Worm (Caenorhabditis elegans) whole organism, L4 larva: ENCODE data around the gene glr-2.

Source experiments
- F44E2.7 ChIP-seq: fragments of 200-800 bp; sonication (Bioruptor generic); IDR thresholded peaks from 2 replicates; pipeline ENCODE4 v2.1.2; 2022; ENCODE audit warnings: missing genetic modification characterization, missing compliant biosample characterization
- R02D3.7 ChIP-seq: fragments of 150-350 bp; sonication (generic microtip); optimal IDR thresholded peaks from 3 replicates; lab custom pipeline; 2014; ENCODE audit warnings: missing biosample characterization, missing genetic modification characterization
- T26A8.4 ChIP-seq: fragments of 200-800 bp; sonication (Bioruptor generic); IDR thresholded peaks from 2 replicates; pipeline ENCODE4 v1.3.6; 2022; ENCODE audit warnings: missing genetic modification characterization, missing compliant biosample characterization
- Y5F2A.4 ChIP-seq: fragments of 200-800 bp; sonication (Bioruptor generic); optimal IDR thresholded peaks from 2 replicates; lab custom pipeline; 2018; ENCODE audit warnings: mild to moderate bottlenecking, missing genetic modification characterization, missing compliant biosample characterization
- Y75B8A.6 ChIP-seq: fragments of 200-800 bp; sonication (Bioruptor generic); IDR thresholded peaks from 2 replicates; pipeline ENCODE4 v1.3.6; 2022; ENCODE audit warnings: missing genetic modification reagents, missing genetic modification characterization, missing compliant biosample characterization
- ZK546.5 ChIP-seq, 2 experiments: sonication (generic microtip); optimal IDR thresholded peaks; 2 replicates each; lab custom pipeline; 2017; ENCODE audit warnings: missing biosample characterization in 2 of 2, missing genetic modification characterization in 2 of 2
- aha-1 ChIP-seq: fragments of 150-350 bp; peaks from one replicate; lab custom pipeline; 2014; ENCODE audit warnings: missing biosample characterization, missing genetic modification characterization
- aly-2 ChIP-seq: sonication (generic microtip); optimal IDR thresholded peaks from 2 replicates; lab custom pipeline; 2018; ENCODE audit warnings: missing biosample characterization, missing genetic modification characterization
- arid-1 ChIP-seq: fragments of 200-800 bp; sonication (Bioruptor generic); conservative IDR thresholded peaks from 2 replicates; pipeline ENCODE4 v1.3.6; 2022; ENCODE audit warnings: missing genetic modification reagents, missing genetic modification characterization, missing compliant biosample characterization
- attf-4 ChIP-seq: sonication (generic microtip); optimal IDR thresholded peaks from 3 replicates; lab custom pipeline; 2017; ENCODE audit warnings: missing biosample characterization, missing genetic modification characterization
- ceh-44 ChIP-seq: fragments of 200-800 bp; sonication (Bioruptor generic); IDR thresholded peaks from 2 replicates; pipeline ENCODE4 v1.3.6; 2022; ENCODE audit warnings: missing genetic modification reagents, missing genetic modification characterization, missing compliant biosample characterization
- ceh-62 ChIP-seq: sonication (generic microtip); optimal IDR thresholded peaks from 2 replicates; lab custom pipeline; 2017; ENCODE audit warnings: missing biosample characterization, missing genetic modification characterization
- ceh-82 ChIP-seq: sonication (generic microtip); optimal IDR thresholded peaks from 2 replicates; lab custom pipeline; 2017; ENCODE audit warnings: missing biosample characterization, missing genetic modification characterization
- ctbp-1 ChIP-seq: fragments of 200-800 bp; sonication (Bioruptor generic); IDR thresholded peaks from 2 replicates; pipeline ENCODE4 v1.3.6; 2022; ENCODE audit warnings: missing genetic modification reagents, missing genetic modification characterization, missing compliant biosample characterization
- daf-12 ChIP-seq: fragments of 150-350 bp; optimal IDR thresholded peaks from 2 replicates; lab custom pipeline; 2014; ENCODE audit warnings: missing biosample characterization, missing genetic modification reagents, missing genetic modification characterization
- daf-16 ChIP-seq, 3 experiments: sonication (generic microtip); optimal IDR thresholded peaks; 2 replicates each; lab custom pipeline; 2016 to 2017; ENCODE audit warnings: missing genetic modification characterization in 3 of 3, missing genetic modification reagents in 3 of 3, mild to moderate bottlenecking in 2 of 3, missing compliant biosample characterization in 2 of 3, missing biosample characterization in 1 of 3, moderate library complexity in 1 of 3
- daf-19 ChIP-seq: fragments of 200-800 bp; sonication (Bioruptor generic); conservative IDR thresholded peaks from 2 replicates; pipeline ENCODE4 v1.3.6; 2022; ENCODE audit warnings: missing genetic modification characterization, missing compliant biosample characterization
- daf-8 ChIP-seq: fragments of 200-800 bp; sonication (Bioruptor generic); IDR thresholded peaks from 2 replicates; pipeline ENCODE4 v1.3.6; 2022; ENCODE audit warnings: missing genetic modification characterization, missing compliant biosample characterization
- dmd-9 ChIP-seq: fragments of 200-800 bp; sonication (Bioruptor generic); IDR thresholded peaks from 2 replicates; pipeline ENCODE4 v1.3.6; 2022; ENCODE audit warnings: missing genetic modification reagents, missing genetic modification characterization, missing compliant biosample characterization
- duxl-1 ChIP-seq: sonication (generic microtip); optimal IDR thresholded peaks from 2 replicates; lab custom pipeline; 2016; ENCODE audit warnings: mild to moderate bottlenecking, missing genetic modification characterization, moderate library complexity, missing compliant biosample characterization; ENCODE audit not compliant: poor library complexity
- fkh-10 ChIP-seq: fragments of 150-350 bp; optimal IDR thresholded peaks from 2 replicates; lab custom pipeline; 2014; ENCODE audit warnings: missing biosample characterization, missing genetic modification reagents, missing genetic modification characterization
- hmg-1.1 ChIP-seq: fragments of 200-800 bp; sonication (Bioruptor generic); IDR thresholded peaks from 2 replicates; pipeline ENCODE4 v1.3.6; 2022; ENCODE audit warnings: missing genetic modification reagents, missing genetic modification characterization, missing compliant biosample characterization
- jun-1 ChIP-seq: fragments of 150-350 bp; optimal IDR thresholded peaks from 2 replicates; lab custom pipeline; 2014; ENCODE audit warnings: missing biosample characterization, missing genetic modification reagents, missing genetic modification characterization
- lin-1 ChIP-seq: fragments of 200-800 bp; sonication (Bioruptor generic); IDR thresholded peaks from 2 replicates; pipeline ENCODE4 v1.3.6; 2022; ENCODE audit warnings: missing genetic modification reagents, missing genetic modification characterization, missing compliant biosample characterization
- lin-39 ChIP-seq: fragments of 150-350 bp; optimal IDR thresholded peaks from 2 replicates; lab custom pipeline; 2014; ENCODE audit warnings: missing biosample characterization, missing genetic modification reagents, missing genetic modification characterization
- lir-3 ChIP-seq: sonication (generic microtip); optimal IDR thresholded peaks from 2 replicates; lab custom pipeline; 2016; ENCODE audit warnings: mild to moderate bottlenecking, missing genetic modification characterization, missing compliant biosample characterization
- madf-9 ChIP-seq: fragments of 200-800 bp; sonication (Bioruptor generic); conservative IDR thresholded peaks from 2 replicates; pipeline ENCODE4 v1.3.6; 2022; ENCODE audit warnings: missing genetic modification reagents, missing genetic modification characterization, missing compliant biosample characterization
- mep-1 ChIP-seq: fragments of 150-350 bp; sonication (generic microtip); optimal IDR thresholded peaks from 3 replicates; lab custom pipeline; 2014; ENCODE audit warnings: missing biosample characterization, missing genetic modification characterization
- nhr-10 ChIP-seq: fragments of 150-350 bp; optimal IDR thresholded peaks from 2 replicates; lab custom pipeline; 2014; ENCODE audit warnings: missing biosample characterization, missing genetic modification characterization
- nhr-11 ChIP-seq: fragments of 150-350 bp; optimal IDR thresholded peaks from 2 replicates; lab custom pipeline; 2014; ENCODE audit warnings: missing biosample characterization, missing genetic modification characterization
- nhr-111 ChIP-seq: fragments of 200-800 bp; sonication (Bioruptor generic); optimal IDR thresholded peaks from 2 replicates; lab custom pipeline; 2018; ENCODE audit warnings: mild to moderate bottlenecking, missing genetic modification characterization, missing compliant biosample characterization
- nhr-237 ChIP-seq: sonication (generic microtip); optimal IDR thresholded peaks from 2 replicates; lab custom pipeline; 2017; ENCODE audit warnings: missing biosample characterization, missing genetic modification characterization
- nhr-41 ChIP-seq: fragments of 200-800 bp; sonication (Bioruptor generic); IDR thresholded peaks from 2 replicates; pipeline ENCODE4 v1.3.6; 2022; ENCODE audit warnings: missing genetic modification reagents, missing genetic modification characterization, missing compliant biosample characterization
- nhr-42 ChIP-seq: fragments of 200-800 bp; sonication (Bioruptor generic); IDR thresholded peaks from 2 replicates; pipeline ENCODE4 v1.3.6; 2022; ENCODE audit warnings: missing genetic modification characterization, missing compliant biosample characterization
- nhr-6 ChIP-seq: fragments of 150-350 bp; optimal IDR thresholded peaks from 2 replicates; lab custom pipeline; 2014; ENCODE audit warnings: missing biosample characterization, missing genetic modification characterization
- nhr-76 ChIP-seq: fragments of 150-350 bp; optimal IDR thresholded peaks from 2 replicates; lab custom pipeline; 2014; ENCODE audit warnings: missing biosample characterization, missing genetic modification characterization
- pqm-1 ChIP-seq: sonication (generic microtip); optimal IDR thresholded peaks from 2 replicates; lab custom pipeline; 2017; ENCODE audit warnings: missing biosample characterization, missing genetic modification characterization
- saeg-2 ChIP-seq: fragments of 200-800 bp; sonication (Bioruptor generic); IDR thresholded peaks from 2 replicates; pipeline ENCODE4 v1.3.6; 2022; ENCODE audit warnings: missing genetic modification reagents, missing genetic modification characterization, missing compliant biosample characterization
- sdz-12 ChIP-seq: fragments of 200-800 bp; sonication (Bioruptor generic); optimal IDR thresholded peaks from 2 replicates; lab custom pipeline; 2018; ENCODE audit warnings: mild to moderate bottlenecking, missing genetic modification characterization, missing compliant biosample characterization
- snpc-1.2 ChIP-seq: fragments of 200-800 bp; sonication (Bioruptor generic); IDR thresholded peaks from 2 replicates; pipeline ENCODE4 v1.3.6; 2022; ENCODE audit warnings: missing genetic modification reagents, missing genetic modification characterization, missing compliant biosample characterization
- snpc-4 ChIP-seq: fragments of 150-350 bp; optimal IDR thresholded peaks from 2 replicates; lab custom pipeline; 2014; ENCODE audit warnings: missing biosample characterization, missing genetic modification characterization
- spr-1 ChIP-seq: sonication (generic microtip); optimal IDR thresholded peaks from 2 replicates; lab custom pipeline; 2016; ENCODE audit warnings: mild to moderate bottlenecking, missing genetic modification characterization, missing compliant biosample characterization
- tra-1 ChIP-seq: fragments of 200-800 bp; sonication (Bioruptor generic); IDR thresholded peaks from 2 replicates; pipeline ENCODE4 v1.3.6; 2022; ENCODE audit warnings: missing genetic modification reagents, missing genetic modification characterization, missing compliant biosample characterization
- unc-39 ChIP-seq: sonication (generic microtip); optimal IDR thresholded peaks from 2 replicates; lab custom pipeline; 2017; ENCODE audit warnings: missing biosample characterization, missing genetic modification characterization
- unc-62 ChIP-seq, 3 experiments: fragments of 150-350 bp in 1 of 3; sonication (generic microtip); optimal IDR thresholded peaks in 2 of 3; peaks in 1 of 3; 1 replicate in 1 of 3; 2 replicates in 2 of 3; lab custom pipeline; 2014 to 2017; ENCODE audit warnings: missing biosample characterization in 3 of 3, missing genetic modification characterization in 3 of 3, missing genetic modification reagents in 3 of 3, missing genotype in 1 of 3
- zag-1 ChIP-seq: fragments of 150-350 bp; optimal IDR thresholded peaks from 2 replicates; lab custom pipeline; 2014; ENCODE audit warnings: missing biosample characterization, missing genetic modification characterization
- ztf-11 ChIP-seq: fragments of 150-350 bp; optimal IDR thresholded peaks from 2 replicates; lab custom pipeline; 2014; ENCODE audit warnings: missing biosample characterization, missing genetic modification characterization

glr-2 gene

ce11 chrIII:7150162-7150561, 5.4 kb upstream of the glr-2 start:
- no peak for TF ChIP-seq nhr-42 (GFP tag; lab: Robert Waterston, UW)
- TF ChIP-seq daf-19 (GFP tag; lab: Robert Waterston, UW), result no peak
- TF ChIP-seq nhr-6 (tag; lab: Kevin White, UChicago), result no peak
- no peak for TF ChIP-seq ZK546.5 (tag; optimal IDR thresholded peaks at IDR 0.05; lab: Kevin White, UChicago)
- TF ChIP-seq aha-1 (tag; lab: Kevin White, UChicago), result peak; percentile 91
- no peak for TF ChIP-seq Y75B8A.6 (GFP tag; lab: Robert Waterston, UW)
- TF ChIP-seq R02D3.7 (tag; lab: Kevin White, UChicago), result no peak
- no peak for TF ChIP-seq fkh-10 (GFP tag; lab: Kevin White, UChicago)
- no peak for TF ChIP-seq nhr-10 (tag; lab: Kevin White, UChicago)
- no peak for TF ChIP-seq mep-1
- no peak for TF ChIP-seq unc-39 (tag; lab: Kevin White, UChicago)
- no peak for TF ChIP-seq nhr-41 (GFP tag; lab: Robert Waterston, UW)
- TF ChIP-seq snpc-4 (tag; lab: Kevin White, UChicago), result no peak
- TF ChIP-seq ceh-62 (tag; lab: Kevin White, UChicago), result no peak
- no peak for TF ChIP-seq madf-9 (GFP tag; lab: Robert Waterston, UW)
- TF ChIP-seq snpc-1.2, result no peak
- TF ChIP-seq unc-62 (GFP tag; optimal IDR thresholded peaks at IDR 0.05 in 1 of 2; lab: Kevin White, UChicago), result peak in 1 of 2 experiments; percentile 54
- no peak for TF ChIP-seq unc-62 (tag; optimal IDR thresholded peaks at IDR 0.05; lab: Kevin White, UChicago)
- TF ChIP-seq, all 104 proteins: peak for 2

- TF ChIP-seq daf-8 (GFP tag; lab: Robert Waterston, UW) (no peak), aha-1 (tag; lab: Kevin White, UChicago) (peak; percentile 77), nhr-76 (tag; lab: Kevin White, UChicago) (no peak)
- TF ChIP-seq, all 104 proteins: peak for 1
Observed at ce11 chrIII:7148191-7148590, 3.4 kb upstream of the glr-2 start.

DNA sequence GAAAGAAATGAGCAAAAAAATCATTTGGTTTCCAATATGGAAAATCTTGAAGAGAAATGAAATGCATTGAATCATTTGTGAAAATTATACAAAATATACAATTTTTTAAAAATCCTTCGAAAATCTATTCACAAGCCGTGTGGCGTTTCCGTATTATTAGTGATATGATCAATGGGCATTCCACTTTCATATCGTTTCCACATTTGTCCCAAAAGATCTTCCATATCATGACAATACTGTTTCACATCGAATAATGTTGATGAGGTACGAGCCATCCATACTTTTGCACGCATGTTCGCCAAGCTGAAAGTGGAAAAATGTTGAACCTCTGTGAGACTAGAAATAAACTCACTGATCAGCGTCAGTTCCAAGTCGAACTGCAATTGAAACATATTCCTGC, 1.6 kb upstream of the glr-2 start:
- TF ChIP-seq spr-1 (tag; lab: Kevin White, UChicago) (no peak), tra-1 (GFP tag; lab: Robert Waterston, UW) (no peak), aha-1 (tag; lab: Kevin White, UChicago) (peak; percentile 91), hmg-1.1 (no peak), Y5F2A.4 (GFP tag; lab: Kevin White, UChicago) (no peak), dmd-9 (GFP tag; lab: Robert Waterston, UW) (no peak), ztf-11 (tag; lab: Kevin White, UChicago) (no peak), nhr-237 (tag; lab: Kevin White, UChicago) (no peak), T26A8.4 (0 out of 2 replicates have a peak, but pooled peaks have one; percentile 12), sdz-12 (GFP tag; lab: Kevin White, UChicago) (no peak), arid-1 (no peak), fkh-10 (GFP tag; lab: Kevin White, UChicago) (no peak)

DNA sequence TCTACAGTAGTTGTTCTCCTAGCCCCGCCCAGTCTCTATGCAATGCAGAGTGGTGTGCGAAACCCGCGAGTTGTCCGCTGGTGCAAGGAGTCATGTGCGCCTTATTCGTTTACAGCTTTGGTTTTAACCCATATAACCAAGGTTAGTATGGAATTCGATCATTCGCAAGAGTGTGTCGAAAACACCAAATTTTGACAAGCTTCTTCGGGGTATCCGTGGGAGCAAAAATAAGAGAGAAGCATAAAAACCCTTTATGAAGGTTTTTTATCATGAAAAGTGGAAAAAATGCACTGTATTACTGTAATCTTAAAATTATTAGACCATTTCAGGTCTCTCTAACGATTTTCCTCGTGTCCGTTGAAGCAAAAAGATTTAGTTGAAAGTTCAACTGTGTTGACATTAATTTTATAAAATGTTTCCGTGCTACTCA, 2.6 kb downstream of the glr-2 start:
- TF ChIP-seq pqm-1 (tag; lab: Kevin White, UChicago) (no peak), zag-1 (tag; lab: Kevin White, UChicago) (no peak), lin-1 (GFP tag; lab: Robert Waterston, UW) (0 out of 2 replicates have a peak, but pooled peaks have one; percentile 6), daf-16 (GFP tag; optimal IDR thresholded peaks at IDR 0.05; lab: Kevin White, UChicago) (peak in 1 of 2 experiments; percentile 9), daf-16 (tag; optimal IDR thresholded peaks at IDR 0.05; lab: Kevin White, UChicago) (peak; percentile 59), F44E2.7 (GFP tag; lab: Robert Waterston, UW) (no peak), nhr-11 (tag; lab: Kevin White, UChicago) (no peak), duxl-1 (tag; lab: Kevin White, UChicago) (peak; percentile 33), ceh-82 (tag; lab: Kevin White, UChicago) (no peak), lir-3 (no peak), daf-19 (GFP tag; lab: Robert Waterston, UW) (0 out of 2 replicates have a peak, but pooled peaks have one; percentile 56), daf-12 (no peak), lin-39 (tag; lab: Kevin White, UChicago) (no peak), mep-1 (no peak), spr-1 (tag; lab: Kevin White, UChicago) (peak; percentile 47), jun-1 (no peak), ctbp-1 (no peak), aly-2 (no peak), ceh-44 (GFP tag; lab: Robert Waterston, UW) (peak; percentile 61; the same call in 1 of the 2 replicates), attf-4 (no peak), nhr-111 (GFP tag; lab: Kevin White, UChicago) (peak; percentile 27), aha-1 (tag; lab: Kevin White, UChicago) (no peak), madf-9 (GFP tag; lab: Robert Waterston, UW) (no peak), saeg-2 (GFP tag; lab: Robert Waterston, UW) (no peak)
